Fruit fly (Drosophila melanogaster) whole organism, embryonic: ENCODE data around the gene BtbVII.
A peak's percentile ranks its signal among the peaks of the same experiment; 100 is the strongest.

ENCODE experiments used
- B-H2 ChIP-seq: fragments of 200-800 bp; sonication (Bioruptor generic); optimal IDR thresholded peaks from 2 replicates; lab custom pipeline; 2018; ENCODE audit warnings: missing biosample characterization, mild to moderate bottlenecking, missing genetic modification characterization
- CG2875 ChIP-seq: fragments of 200-800 bp; sonication (Bioruptor generic); optimal IDR thresholded peaks from 2 replicates; lab custom pipeline; 2017; ENCODE audit warnings: missing biosample characterization, mild to moderate bottlenecking, missing genetic modification characterization, missing genetic modification reagents
- CG8359 ChIP-seq: fragments of 200-800 bp; sonication (Bioruptor generic); optimal IDR thresholded peaks from 2 replicates; lab custom pipeline; 2017; ENCODE audit warnings: missing biosample characterization, mild to moderate bottlenecking, missing genetic modification characterization, borderline replicate concordance
- MTF-1 ChIP-seq: fragments of 200-800 bp; sonication (Bioruptor generic); optimal IDR thresholded peaks from 2 replicates; lab custom pipeline; 2018; ENCODE audit warnings: missing biosample characterization, mild to moderate bottlenecking, missing genetic modification characterization, borderline replicate concordance
- Vsx1 ChIP-seq: fragments of 200-800 bp; sonication (Bioruptor generic); optimal IDR thresholded peaks from 2 replicates; lab custom pipeline; 2017; ENCODE audit warnings: missing biosample characterization, mild to moderate bottlenecking, missing genetic modification characterization, missing genetic modification reagents
- da ChIP-seq: fragments of 200-800 bp; sonication (Bioruptor generic); optimal IDR thresholded peaks from 2 replicates; lab custom pipeline; 2016; ENCODE audit warnings: missing biosample characterization, missing genetic modification characterization
- nau ChIP-seq: fragments of 200-800 bp; sonication (Bioruptor generic); optimal IDR thresholded peaks from 3 replicates; lab custom pipeline; 2017; ENCODE audit warnings: missing biosample characterization, mild to moderate bottlenecking, missing genetic modification characterization, missing genetic modification reagents
- nerfin-1 ChIP-seq: fragments of 200-800 bp; sonication (Bioruptor generic); optimal IDR thresholded peaks from 3 replicates; lab custom pipeline; 2019; ENCODE audit warnings: missing biosample characterization, mild to moderate bottlenecking, missing genetic modification characterization, moderate library complexity
- pita ChIP-seq: fragments of 200-800 bp; sonication (Bioruptor generic); optimal IDR thresholded peaks from 2 replicates; lab custom pipeline; 2017; ENCODE audit warnings: missing biosample characterization, mild to moderate bottlenecking, missing genetic modification characterization
- psq ChIP-seq: fragments of 200-800 bp; sonication (Bioruptor generic); optimal IDR thresholded peaks from 2 replicates; lab custom pipeline; 2017; ENCODE audit warnings: missing biosample characterization, missing genetic modification characterization
- row ChIP-seq: fragments of 200-800 bp; sonication (Bioruptor generic); IDR thresholded peaks from 3 replicates; pipeline ENCODE4 v1.3.6; 2022; ENCODE audit warnings: missing biosample characterization, missing genetic modification characterization
- sug ChIP-seq: fragments of 200-800 bp; optimal IDR thresholded peaks from 2 replicates; lab custom pipeline; 2019; ENCODE audit warnings: missing biosample characterization, mild to moderate bottlenecking, missing genetic modification characterization, moderate library complexity
- usp ChIP-seq: fragments of >200 bp; optimal IDR thresholded peaks from 2 replicates; lab custom pipeline; 2017; ENCODE audit warnings: missing biosample characterization, missing genetic modification characterization
- zen ChIP-seq: fragments of 200-800 bp; sonication (Bioruptor generic); optimal IDR thresholded peaks from 3 replicates; lab custom pipeline; 2018; ENCODE audit warnings: missing biosample characterization, mild to moderate bottlenecking, missing genetic modification characterization, moderate library complexity

DNA sequence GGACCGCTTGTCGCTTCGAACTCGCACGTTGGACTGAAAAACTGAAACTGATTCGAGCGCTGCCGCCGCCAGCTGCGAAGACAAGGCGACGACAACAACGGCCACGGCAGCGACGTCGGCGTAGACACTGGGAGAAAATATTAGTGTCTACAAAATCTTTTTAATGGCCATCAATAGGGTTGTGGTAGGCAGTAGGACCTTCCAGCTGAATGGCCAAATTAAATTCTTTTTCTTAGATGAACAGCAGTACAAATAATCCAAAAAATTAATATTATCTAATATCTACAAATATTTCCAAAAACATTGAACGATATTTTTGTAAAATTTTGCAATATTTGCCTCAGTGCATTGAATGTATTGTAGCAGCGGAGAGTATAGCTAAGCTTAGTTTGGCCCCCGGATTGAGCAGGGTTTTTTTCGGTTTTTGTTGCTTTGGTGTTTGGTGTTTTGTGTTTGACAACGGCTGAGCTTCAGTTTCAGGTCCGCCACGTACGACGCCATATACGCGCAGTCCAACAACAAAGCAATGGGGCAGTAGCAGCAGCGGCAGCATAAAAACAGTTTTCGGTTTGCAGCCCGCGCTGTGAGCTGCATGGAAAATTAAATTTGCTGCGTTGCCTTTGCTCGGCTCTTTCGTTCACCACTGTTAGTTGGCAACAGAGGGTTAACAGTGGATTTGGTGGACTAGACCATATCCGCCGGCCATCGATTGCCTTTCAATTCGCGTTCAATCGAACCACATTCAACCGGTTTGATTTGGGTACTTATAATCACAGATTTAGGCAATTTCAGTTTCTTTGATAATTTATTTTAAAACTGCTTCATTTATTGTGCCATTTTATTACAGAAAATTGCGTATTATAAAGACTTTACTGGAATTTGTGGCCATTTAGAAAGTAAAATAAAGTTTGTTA is 41.3 kb upstream of the BtbVII start, which contains the start of gene Cht7:
- peak; percentile 54 for TF ChIP-seq MTF-1 (GFP tag; lab: Kevin White, UChicago)
- TF ChIP-seq nerfin-1 (tag; lab: Kevin White, UChicago) = peak; percentile 58
- TF ChIP-seq nau = peak; percentile 78
- TF ChIP-seq usp = no peak
- TF ChIP-seq pita (GFP tag; lab: Kevin White, UChicago) = no peak
- TF ChIP-seq Vsx1 = peak; percentile 78
- peak; percentile 57 for TF ChIP-seq zen (tag; lab: Kevin White, UChicago)
- peak; percentile 93 for TF ChIP-seq row (GFP tag; lab: Robert Waterston, UW)
- peak; percentile 56 for TF ChIP-seq CG8359 (GFP tag; lab: Kevin White, UChicago)
- TF ChIP-seq CG2875 = peak; percentile 75
- peak; percentile 80 for TF ChIP-seq sug (tag; lab: Kevin White, UChicago)
- peak; percentile 52 for TF ChIP-seq psq (GFP tag; lab: Kevin White, UChicago)
- TF ChIP-seq B-H2 (GFP tag; lab: Kevin White, UChicago) = peak; percentile 53
- TF ChIP-seq da (GFP tag; lab: Kevin White, UChicago) = no peak
